Fruit fly (Drosophila melanogaster) whole organism, adult: Measurements from ENCODE around the gene CG31089.

Experiments
- CG11617 ChIP-seq: fragments of 200-800 bp; sonication (Bioruptor generic); optimal IDR thresholded peaks from 2 replicates; lab custom pipeline; 2017; ENCODE audit warnings: mild to moderate bottlenecking, missing biosample characterization, missing genetic modification reagents, missing genetic modification characterization
- CG12768 ChIP-seq: fragments of 200-800 bp; sonication (Bioruptor generic); optimal IDR thresholded peaks from 2 replicates; lab custom pipeline; 2017; ENCODE audit warnings: missing biosample characterization, missing genetic modification characterization, mild to moderate bottlenecking, moderate library complexity, missing genetic modification reagents
- CG14711 ChIP-seq: fragments of 200-800 bp; sonication (Bioruptor generic); optimal IDR thresholded peaks from 2 replicates; lab custom pipeline; 2018; ENCODE audit warnings: missing biosample characterization, mild to moderate bottlenecking, missing genetic modification characterization, moderate library complexity
- CG1620 ChIP-seq: fragments of 200-800 bp; sonication (Bioruptor generic); optimal IDR thresholded peaks from 2 replicates; lab custom pipeline; 2016; ENCODE audit warnings: missing biosample characterization, missing genetic modification characterization
- CG33017 ChIP-seq: fragments of 200-800 bp; sonication (Bioruptor generic); optimal IDR thresholded peaks from 2 replicates; lab custom pipeline; 2018; ENCODE audit warnings: missing biosample characterization, mild to moderate bottlenecking, missing genetic modification characterization, moderate library complexity
- CG5204 ChIP-seq: fragments of 200-800 bp; sonication (Bioruptor generic); optimal IDR thresholded peaks from 2 replicates; lab custom pipeline; 2016; ENCODE audit warnings: missing biosample characterization, missing genetic modification characterization
- CG7045 ChIP-seq: fragments of 200-800 bp; sonication (Bioruptor generic); optimal IDR thresholded peaks from 2 replicates; lab custom pipeline; 2017; ENCODE audit warnings: missing biosample characterization, mild to moderate bottlenecking, missing genetic modification characterization
- CG7101 ChIP-seq: fragments of 200-800 bp; sonication (Bioruptor generic); optimal IDR thresholded peaks from 2 replicates; lab custom pipeline; 2018; ENCODE audit warnings: missing biosample characterization, mild to moderate bottlenecking, missing genetic modification characterization, moderate library complexity
- Clk ChIP-seq: fragments of 200-800 bp; sonication (Bioruptor generic); optimal IDR thresholded peaks from 2 replicates; lab custom pipeline; 2017; ENCODE audit warnings: missing biosample characterization, missing genetic modification characterization
- Crg-1 ChIP-seq: fragments of 200-800 bp; sonication (Bioruptor generic); optimal IDR thresholded peaks from 2 replicates; lab custom pipeline; 2016; ENCODE audit warnings: missing biosample characterization, missing genetic modification characterization
- Hr96 ChIP-seq: fragments of 200-800 bp; sonication (Bioruptor generic); optimal IDR thresholded peaks from 2 replicates; lab custom pipeline; 2016; ENCODE audit warnings: missing biosample characterization, missing genetic modification characterization
- Mnt ChIP-seq: fragments of 200-800 bp; sonication (Bioruptor generic); optimal IDR thresholded peaks from 2 replicates; lab custom pipeline; 2016; ENCODE audit warnings: missing biosample characterization, mild to moderate bottlenecking, missing genetic modification characterization
- bab1 ChIP-seq: fragments of 200-800 bp; sonication (Bioruptor generic); optimal IDR thresholded peaks from 3 replicates; lab custom pipeline; 2019; ENCODE audit warnings: missing biosample characterization, mild to moderate bottlenecking, missing genetic modification characterization, moderate library complexity
- cic ChIP-seq: fragments of 200-800 bp; sonication (Bioruptor generic); optimal IDR thresholded peaks from 2 replicates; lab custom pipeline; 2017; ENCODE audit warnings: missing biosample characterization, mild to moderate bottlenecking, missing genetic modification characterization, moderate library complexity
- cnc ChIP-seq, 2 experiments: fragments of >200 bp; optimal IDR thresholded peaks; 2 replicates each; lab custom pipeline; 2017
- kay ChIP-seq: fragments of 200-800 bp; sonication (Bioruptor generic); peaks from one replicate; lab custom pipeline; 2016; ENCODE audit warnings: missing biosample characterization, missing genetic modification characterization, borderline replicate concordance
- ovo ChIP-seq: fragments of 200-800 bp; sonication (Bioruptor generic); optimal IDR thresholded peaks from 2 replicates; lab custom pipeline; 2016; ENCODE audit warnings: missing biosample characterization, missing genetic modification characterization
- pad ChIP-seq: fragments of 200-800 bp; sonication (Bioruptor generic); optimal IDR thresholded peaks from 3 replicates; lab custom pipeline; 2017; ENCODE audit warnings: missing biosample characterization, missing genetic modification characterization, mild to moderate bottlenecking, moderate library complexity, missing genetic modification reagents
- tj ChIP-seq: fragments of 200-800 bp; sonication (Bioruptor generic); optimal IDR thresholded peaks from 3 replicates; lab custom pipeline; 2017; ENCODE audit warnings: missing biosample characterization, mild to moderate bottlenecking, missing genetic modification characterization, moderate library complexity
- toe ChIP-seq: fragments of 200-800 bp; sonication (Bioruptor generic); optimal IDR thresholded peaks from 2 replicates; lab custom pipeline; 2016; ENCODE audit warnings: missing biosample characterization, missing genetic modification characterization

The CG31089 gene

DNA sequence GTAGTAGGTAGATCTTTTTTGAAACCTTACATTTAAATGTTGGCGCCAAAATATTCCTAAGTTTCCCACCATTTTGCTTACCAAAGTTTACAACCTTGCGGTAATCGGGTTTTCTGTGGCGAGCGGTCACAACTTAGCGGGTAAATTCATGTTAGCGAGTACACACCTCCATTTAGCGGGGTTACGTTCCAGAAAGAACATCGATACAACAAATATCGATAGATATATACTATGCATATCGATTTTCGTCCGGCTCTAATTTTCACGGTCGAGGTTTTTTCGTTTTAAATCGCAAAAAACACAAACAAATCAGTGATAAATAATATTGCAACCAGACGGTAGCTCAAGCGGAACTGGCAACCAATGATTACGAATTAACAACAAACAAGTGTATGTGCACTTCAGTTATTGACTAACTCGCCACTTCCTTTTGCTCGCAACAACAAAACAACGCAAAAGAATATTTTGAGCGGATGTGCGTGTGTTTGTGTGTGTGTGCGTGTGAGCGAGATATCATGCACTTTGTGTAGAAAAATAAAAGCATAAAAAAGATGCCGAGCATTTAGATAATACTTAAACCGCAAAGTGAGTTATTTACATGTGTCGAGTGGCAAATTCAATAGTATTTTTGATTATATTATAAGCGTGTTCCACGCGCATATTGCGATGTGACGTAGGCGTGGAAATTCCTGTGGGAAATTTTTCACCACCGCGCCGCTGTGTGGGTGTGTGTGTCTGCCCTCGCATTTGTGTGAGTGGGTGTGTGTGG, 14.0 kb upstream of the CG31089 start, which contains the start of gene Lnk:
Gene Lnk (plus strand): TSS at position 236 of the 769 bp plus-strand sequence.
- TF ChIP-seq bab1 (GFP tag; lab: Kevin White, UChicago) (peak; percentile 53), CG7045 (GFP tag; lab: Kevin White, UChicago) (no peak), toe (GFP tag; lab: Kevin White, UChicago) (no peak), Crg-1 (GFP tag; lab: Kevin White, UChicago) (no peak), CG11617 (GFP tag; lab: Kevin White, UChicago) (peak; percentile 47), tj (GFP tag; lab: Kevin White, UChicago) (peak; percentile 6), Mnt (peak; percentile 76), kay (GFP tag; lab: Kevin White, UChicago) (no peak), cic (GFP tag; lab: Kevin White, UChicago) (peak; percentile 47)

DNA sequence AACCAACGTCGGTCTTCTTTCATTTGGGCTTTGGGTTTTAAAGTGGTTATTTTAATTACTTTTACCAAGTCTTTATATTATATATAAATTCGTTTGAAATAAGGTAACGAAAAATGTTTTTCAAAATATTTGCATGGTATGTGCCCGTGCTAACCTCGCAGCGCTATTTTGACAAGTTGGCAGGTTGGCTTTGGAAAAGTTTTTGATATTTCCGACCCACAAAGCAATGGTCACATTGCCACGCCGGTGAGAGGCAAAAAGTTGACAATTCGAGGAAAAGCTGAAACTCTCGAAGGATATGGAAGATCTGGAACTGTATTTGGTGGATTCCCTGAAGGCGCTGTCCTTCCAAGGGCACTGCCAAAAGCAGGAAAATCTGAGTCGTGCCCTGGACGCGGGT, 9.2 kb upstream of the CG31089 start, which contains the start of gene CG5913:
Gene CG5913 (plus strand): TSS at position 224 of the 400 bp plus-strand sequence.
- no peak for TF ChIP-seq Crg-1 (GFP tag; lab: Kevin White, UChicago)
- peak; percentile 6 for TF ChIP-seq Mnt

DNA sequence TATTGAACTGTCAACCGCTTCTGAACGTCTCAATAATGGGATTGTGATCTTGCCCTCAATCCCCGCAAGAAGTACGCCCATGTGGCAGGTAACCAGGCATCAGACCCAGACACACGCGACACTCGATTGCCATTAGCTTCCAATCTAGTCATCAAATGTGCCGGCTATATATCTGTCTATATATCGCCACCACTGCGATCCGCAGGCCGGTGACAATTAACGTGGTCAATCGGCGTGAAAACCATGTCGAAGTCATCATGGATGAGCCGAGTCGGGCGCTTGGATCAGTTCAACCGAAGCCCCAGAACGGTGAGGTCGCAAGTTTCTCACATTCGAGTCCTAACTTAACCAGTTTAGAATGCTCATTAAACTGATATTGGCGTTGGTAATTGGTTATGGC, 6.9 kb upstream of the CG31089 start, which contains the start of gene Sodq:
Gene Sodq (plus strand): TSS at position 301 of the 400 bp plus-strand sequence.
- TF ChIP-seq tj (GFP tag; lab: Kevin White, UChicago) (no peak), CG33017 (no peak), kay (GFP tag; lab: Kevin White, UChicago) (no peak), cic (GFP tag; lab: Kevin White, UChicago) (no peak), cnc (optimal IDR thresholded peaks at IDR 0.05; lab: Kevin White, UChicago) (no peak), ovo (GFP tag; lab: Kevin White, UChicago) (no peak), toe (GFP tag; lab: Kevin White, UChicago) (no peak)

DNA sequence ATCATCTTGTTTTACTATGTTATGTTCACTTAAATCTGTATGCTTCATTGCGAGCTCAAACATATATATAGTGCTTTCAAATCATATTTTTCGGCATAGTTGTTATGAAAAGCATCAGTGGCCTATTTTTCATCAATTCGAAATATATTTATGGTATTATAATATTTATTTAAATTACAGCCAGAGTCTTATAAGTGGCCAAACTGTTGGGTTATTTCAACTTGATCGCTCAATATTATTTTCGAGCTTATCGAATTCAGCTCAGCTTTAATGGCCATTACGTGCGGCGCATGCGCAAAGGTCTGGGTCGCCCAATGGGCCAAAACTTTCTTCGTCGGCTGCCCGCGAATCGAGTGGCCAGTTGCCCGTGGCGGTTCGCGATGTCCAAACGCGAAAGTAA, 5.3 kb upstream of the CG31089 start, which contains the start of gene Mco3:
Gene Mco3 (plus strand): TSS at position 301 of the 400 bp plus-strand sequence.
- no peak for TF ChIP-seq pad (GFP tag; lab: Kevin White, UChicago)
- no peak for TF ChIP-seq CG5204 (GFP tag; lab: Kevin White, UChicago)
- TF ChIP-seq CG33017: no peak
- no peak for TF ChIP-seq Hr96 (GFP tag; lab: Kevin White, UChicago)
- TF ChIP-seq Crg-1 (GFP tag; lab: Kevin White, UChicago): no peak
- no peak for TF ChIP-seq CG1620
- no peak for TF ChIP-seq cnc (optimal IDR thresholded peaks at IDR 0.05; lab: Kevin White, UChicago)
- no peak for TF ChIP-seq CG12768 (GFP tag; lab: Kevin White, UChicago)
- TF ChIP-seq CG11617 (GFP tag; lab: Kevin White, UChicago): no peak
- TF ChIP-seq tj (GFP tag; lab: Kevin White, UChicago): no peak
- no peak for TF ChIP-seq bab1 (GFP tag; lab: Kevin White, UChicago)

DNA sequence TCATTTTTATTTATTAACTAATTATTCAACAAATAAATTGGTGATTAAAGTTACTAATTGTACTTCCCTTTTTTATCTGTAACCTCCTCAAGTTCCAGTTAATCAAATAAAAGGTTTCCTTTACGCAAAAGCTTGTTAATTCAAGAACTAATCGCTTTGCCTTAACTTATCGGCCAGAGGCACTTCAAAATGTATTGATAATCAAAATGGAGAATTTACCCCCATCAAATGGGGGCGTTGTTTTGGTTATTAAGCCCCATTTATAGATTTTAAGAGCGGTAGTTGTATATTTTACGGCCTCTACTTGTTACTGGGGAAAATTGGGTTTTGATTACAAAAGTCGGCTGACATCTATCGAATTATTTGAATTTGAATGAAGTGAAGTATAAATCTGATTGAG, 2.8 kb upstream of the CG31089 start, which contains the start of gene CG31091:
Gene CG31091 (plus strand): TSS at position 214 of the 400 bp plus-strand sequence.
- TF ChIP-seq kay (GFP tag; lab: Kevin White, UChicago): peak; percentile 8
- TF ChIP-seq Clk (GFP tag; lab: Kevin White, UChicago): no peak
- TF ChIP-seq Hr96 (GFP tag; lab: Kevin White, UChicago): no peak
- no peak for TF ChIP-seq CG7101 (tag; lab: Kevin White, UChicago)
- no peak for TF ChIP-seq CG1620
- TF ChIP-seq cic (GFP tag; lab: Kevin White, UChicago): no peak
- TF ChIP-seq toe (GFP tag; lab: Kevin White, UChicago): no peak
- TF ChIP-seq CG12768 (GFP tag; lab: Kevin White, UChicago): no peak

DNA sequence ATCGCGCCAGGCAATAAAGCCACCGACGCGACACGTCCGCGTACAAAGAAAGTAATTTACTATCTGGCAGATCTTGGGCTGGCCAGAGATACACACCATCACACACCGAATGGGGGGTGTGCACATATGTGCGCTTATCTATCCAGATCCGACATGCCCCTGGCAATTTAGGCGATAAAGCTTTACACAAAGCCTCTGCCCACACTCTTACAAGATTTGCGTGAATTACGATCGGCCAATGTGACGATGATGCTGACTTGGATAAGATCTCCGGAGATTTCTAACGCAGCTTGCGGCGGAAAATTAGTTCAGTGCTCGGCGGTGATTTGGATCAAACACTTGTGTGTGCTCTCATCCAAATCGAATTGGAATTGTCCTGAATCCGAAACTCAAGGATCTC, 4.3 kb downstream of the CG31089 start, which contains the start of gene kumpel:
Gene kumpel (plus strand): TSS at position 301 of the 400 bp plus-strand sequence.
- TF ChIP-seq cic (GFP tag; lab: Kevin White, UChicago) (peak; percentile 62), pad (GFP tag; lab: Kevin White, UChicago) (no peak), Crg-1 (GFP tag; lab: Kevin White, UChicago) (no peak), CG12768 (GFP tag; lab: Kevin White, UChicago) (peak; percentile 29), CG33017 (no peak), bab1 (GFP tag; lab: Kevin White, UChicago) (no peak), Mnt (no peak), tj (GFP tag; lab: Kevin White, UChicago) (no peak), CG1620 (no peak), CG7101 (tag; lab: Kevin White, UChicago) (no peak), CG14711 (no peak)

DNA sequence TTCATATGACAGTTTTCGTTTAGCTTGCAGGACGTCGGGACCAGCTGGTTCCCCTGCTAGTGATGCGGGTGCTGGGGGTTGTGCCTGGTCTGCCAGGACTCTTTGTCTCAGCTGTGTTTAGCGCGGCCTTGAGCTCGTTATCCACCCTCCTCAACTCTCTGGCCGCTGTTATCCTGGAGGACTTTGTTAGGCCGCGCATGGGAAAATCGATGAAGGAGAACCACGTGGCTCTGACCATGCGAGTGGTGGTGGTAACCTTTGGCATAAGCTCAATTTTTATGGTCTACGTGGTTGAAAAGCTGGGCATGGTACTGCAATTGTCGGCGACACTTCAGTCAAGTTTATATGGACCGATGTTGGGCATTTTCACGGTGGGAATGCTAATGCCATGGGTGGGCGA, 17.5 kb downstream of the CG31089 start:
- TF ChIP-seq bab1 (GFP tag; lab: Kevin White, UChicago): no peak
- no peak for TF ChIP-seq cic (GFP tag; lab: Kevin White, UChicago)
- TF ChIP-seq Mnt: no peak
- TF ChIP-seq CG11617 (GFP tag; lab: Kevin White, UChicago): no peak
- no peak for TF ChIP-seq toe (GFP tag; lab: Kevin White, UChicago)
